Worm (Caenorhabditis elegans): ENCODE results near the gene C46C2.6.

DNA sequence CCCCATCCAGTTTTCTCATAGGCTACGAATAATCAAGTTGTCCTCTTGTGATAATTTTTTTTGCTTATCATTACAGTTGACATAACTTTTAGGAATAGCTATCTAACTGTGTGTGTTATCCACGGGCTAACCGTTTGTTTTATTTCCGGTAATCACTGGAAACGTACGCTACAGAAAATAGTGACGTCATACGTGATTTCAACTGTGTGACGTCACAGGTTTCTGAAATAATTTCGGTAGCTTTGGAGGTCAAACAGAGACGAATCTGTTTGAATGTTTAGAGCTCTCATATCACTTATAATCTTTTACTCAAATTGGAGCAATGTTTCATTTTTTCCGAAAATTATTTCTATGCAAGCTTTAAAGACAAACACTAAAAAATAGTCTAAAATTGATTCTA, 44.6 kb downstream of the C46C2.6 start:
- TF ChIP-seq him-1 (tag; optimal IDR thresholded peaks at IDR 0.05) (no peak), W03F9.2 (tag; optimal IDR thresholded peaks at IDR 0.05) (no peak)

Data from whole organism, L4/young adult.